Worm (Caenorhabditis elegans): ENCODE data around the gene sra-9.

sra-9 gene

ce11 chrII:9500926-9501325 lies 31.2 kb upstream of the sra-9 start:
- no peak for TF ChIP-seq ceh-88 (GFP tag; IDR thresholded peaks at IDR 0.05)
- no peak for TF ChIP-seq lin-39 (tag; optimal IDR thresholded peaks at IDR 0.05)
- TF ChIP-seq pag-3 (tag; optimal IDR thresholded peaks at IDR 0.05; ENCODE audit: borderline replicate concordance, insufficient read depth), result no peak
- no peak for TF ChIP-seq C16A3.4 (tag; optimal IDR thresholded peaks at IDR 0.05)
- no peak for TF ChIP-seq fos-1 (tag; optimal IDR thresholded peaks at IDR 0.05)
- TF ChIP-seq blmp-1 (tag; optimal IDR thresholded peaks at IDR 0.05), result no peak
- no peak for TF ChIP-seq pax-3 (tag; optimal IDR thresholded peaks at IDR 0.05)
- TF ChIP-seq rnt-1 (tag; optimal IDR thresholded peaks at IDR 0.05), result no peak
- no peak for TF ChIP-seq snu-23 (GFP tag; optimal IDR thresholded peaks at IDR 0.05)
- no peak for TF ChIP-seq mef-2 (tag; optimal IDR thresholded peaks at IDR 0.05)
- TF ChIP-seq egl-27 (tag; optimal IDR thresholded peaks at IDR 0.05), result no peak
- no peak for TF ChIP-seq tbx-2 (tag; optimal IDR thresholded peaks at IDR 0.05)
- no peak for TF ChIP-seq mep-1 (tag; optimal IDR thresholded peaks at IDR 0.05)
- no peak for TF ChIP-seq grh-1 (GFP tag; IDR thresholded peaks at IDR 0.05)
- TF ChIP-seq ztf-11 (tag; optimal IDR thresholded peaks at IDR 0.05), result no peak
- TF ChIP-seq ceh-82 (tag; optimal IDR thresholded peaks at IDR 0.05), result no peak
- TF ChIP-seq hpl-2 (GFP tag; optimal IDR thresholded peaks at IDR 0.05), result no peak
- no peak for TF ChIP-seq nhr-28 (tag; optimal IDR thresholded peaks at IDR 0.05)
- TF ChIP-seq nhr-77 (tag; optimal IDR thresholded peaks at IDR 0.05), result no peak
- TF ChIP-seq fkh-10 (GFP tag; optimal IDR thresholded peaks at IDR 0.05), result no peak
- TF ChIP-seq egl-13 (tag; optimal IDR thresholded peaks at IDR 0.05), result no peak
- TF ChIP-seq lin-14 (GFP tag; optimal IDR thresholded peaks at IDR 0.05), result peak; percentile 2
- no peak for TF ChIP-seq ets-5 (GFP tag; IDR thresholded peaks at IDR 0.05)
- no peak for TF ChIP-seq sup-37 (GFP tag; optimal IDR thresholded peaks at IDR 0.05)
- TF ChIP-seq lir-3 (tag; optimal IDR thresholded peaks at IDR 0.05; ENCODE audit: poor library complexity), result no peak
- TF ChIP-seq pqm-1 (tag; optimal IDR thresholded peaks at IDR 0.05), result no peak
- no peak for TF ChIP-seq ama-1 (optimal IDR thresholded peaks at IDR 0.05)
- TF ChIP-seq nhr-20 (tag; optimal IDR thresholded peaks at IDR 0.05), result peak; percentile 30
- TF ChIP-seq unc-130 (tag; optimal IDR thresholded peaks at IDR 0.05), result no peak
- TF ChIP-seq elt-2 (tag; optimal IDR thresholded peaks at IDR 0.05), result peak; percentile 99
- TF ChIP-seq mdl-1 (tag; optimal IDR thresholded peaks at IDR 0.05), result peak in 1 of 2 experiments; percentile 49
- TF ChIP-seq irx-1 (tag; optimal IDR thresholded peaks at IDR 0.05), result no peak
- TF ChIP-seq nhr-85 (tag), result no peak
- TF ChIP-seq fkh-4 (tag; optimal IDR thresholded peaks at IDR 0.05; ENCODE audit: borderline replicate concordance), result no peak
- TF ChIP-seq snpc-4 (tag; optimal IDR thresholded peaks at IDR 0.05), result no peak
- no peak for TF ChIP-seq zag-1 (tag; optimal IDR thresholded peaks at IDR 0.05)
- no peak for TF ChIP-seq sox-4 (tag; optimal IDR thresholded peaks at IDR 0.05)
- no peak; the same call in 1 of the 2 replicates for TF ChIP-seq nhr-19 (GFP tag; conservative IDR thresholded peaks at IDR 0.05)
- no peak for TF ChIP-seq dsc-1 (tag; optimal IDR thresholded peaks at IDR 0.05)
- peak; percentile 57 for TF ChIP-seq nhr-71 (tag; optimal IDR thresholded peaks at IDR 0.05)
- no peak for TF ChIP-seq aly-2 (tag; optimal IDR thresholded peaks at IDR 0.05)
- TF ChIP-seq elt-3 (tag; optimal IDR thresholded peaks at IDR 0.05), result no peak
- no peak for TF ChIP-seq unc-62 (GFP tag; optimal IDR thresholded peaks at IDR 0.05)
- peak in 1 of 2 experiments; percentile 73 for TF ChIP-seq lin-35 (GFP tag; optimal IDR thresholded peaks at IDR 0.05)
- TF ChIP-seq nhr-90 (tag; optimal IDR thresholded peaks at IDR 0.05; ENCODE audit: poor library complexity), result peak; percentile 28
- peak; percentile 10 for TF ChIP-seq jun-1 (tag; optimal IDR thresholded peaks at IDR 0.05)
- TF ChIP-seq tlp-1 (tag; optimal IDR thresholded peaks at IDR 0.05), result no peak
- TF ChIP-seq Y116A8C.19 (tag; optimal IDR thresholded peaks at IDR 0.05; ENCODE audit: borderline replicate concordance), result no peak
- no peak for TF ChIP-seq unc-86 (tag; optimal IDR thresholded peaks at IDR 0.05)
- TF ChIP-seq aha-1 (tag; optimal IDR thresholded peaks at IDR 0.05), result no peak

Measured in whole organism, L1 larva.